ENCODE assay signal across 1 fruit fly cellular context in the genomic region with DNA sequence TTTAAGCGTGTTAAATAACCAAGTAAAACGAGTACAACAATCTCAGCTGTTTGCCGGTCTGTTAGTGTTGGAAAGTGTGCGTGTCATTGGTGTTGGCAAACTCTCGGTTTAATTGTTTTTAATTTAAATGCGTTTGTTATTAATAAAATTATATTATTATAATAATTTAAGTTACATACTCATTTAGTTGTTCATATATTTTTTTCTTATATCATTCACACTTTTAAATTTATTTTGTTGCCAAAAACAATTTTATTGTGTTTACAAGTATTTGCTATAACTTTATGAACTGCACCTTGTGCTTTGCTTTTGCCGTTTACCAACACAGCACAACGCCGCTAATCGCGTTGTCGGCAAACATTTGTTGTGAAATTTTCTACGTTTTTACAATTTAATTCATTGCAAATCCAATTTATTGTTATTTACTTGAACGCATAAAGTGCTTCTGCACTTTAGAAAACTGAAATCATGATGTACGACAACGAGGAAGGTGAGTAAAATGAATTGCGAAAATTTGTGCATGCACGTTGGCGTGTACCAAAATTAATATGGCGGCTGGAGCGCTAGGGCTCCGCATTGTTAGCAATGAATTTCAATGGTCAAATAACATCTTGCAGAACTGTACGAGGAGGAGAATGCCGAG.
TF ChIP-seq lines count a peak whose summit lies in the region.

Gene 140up (minus strand): TSS at position 70 of the 643 bp plus-strand sequence.
Gene Polr2B (plus strand): TSS at position 313 of the 643 bp plus-strand sequence.

TF ChIP-seq in whole organism, embryonic, 481 proteins besides CTCF, POLR2A, EP300 and RAD21 (continued from another document and continues in another):
- peak; percentile 72 for TF ChIP-seq Deaf1 (tag; optimal IDR thresholded peaks at IDR 0.05; lab: Kevin White, UChicago)
- peak; percentile 86 for TF ChIP-seq CG14667 (GFP tag; IDR thresholded peaks at IDR 0.05; lab: Robert Waterston, UW)
- peak; percentile 93 for TF ChIP-seq CG12104 (GFP tag; optimal IDR thresholded peaks at IDR 0.05; lab: Kevin White, UChicago)
- TF ChIP-seq dm (GFP tag; optimal IDR thresholded peaks at IDR 0.05; lab: Kevin White, UChicago) = peak; percentile 18
- peak; percentile 1 for TF ChIP-seq zf30C (GFP tag; optimal IDR thresholded peaks at IDR 0.05; lab: Kevin White, UChicago)
- TF ChIP-seq CG16779 (GFP tag; IDR thresholded peaks at IDR 0.05; lab: Robert Waterston, UW) = no peak
- TF ChIP-seq B-H1 (GFP tag; IDR thresholded peaks at IDR 0.05; lab: Robert Waterston, UW) = peak; percentile 87
- no peak for TF ChIP-seq CG12769 (tag; optimal IDR thresholded peaks at IDR 0.05; lab: Kevin White, UChicago)
- TF ChIP-seq CG17359 (tag; optimal IDR thresholded peaks at IDR 0.05; lab: Kevin White, UChicago) = peak; percentile 93
- TF ChIP-seq CG17829 (tag; optimal IDR thresholded peaks at IDR 0.05; lab: Kevin White, UChicago) = peak; percentile 96
- TF ChIP-seq Atf3 (GFP tag; optimal IDR thresholded peaks at IDR 0.05; lab: Kevin White, UChicago) = peak; percentile 68
- TF ChIP-seq CG2889 (GFP tag; IDR thresholded peaks at IDR 0.05; lab: Robert Waterston, UW) = peak; percentile 89
- TF ChIP-seq ssp (GFP tag; IDR thresholded peaks at IDR 0.05; lab: Robert Waterston, UW) = peak; percentile 89
- TF ChIP-seq CG15011 (GFP tag; optimal IDR thresholded peaks at IDR 0.05; lab: Kevin White, UChicago) = peak; percentile 84
- peak; percentile 89 for TF ChIP-seq ase (GFP tag; IDR thresholded peaks at IDR 0.05; lab: Robert Waterston, UW)
- peak; percentile 67; the same call in 2 of the 3 replicates for TF ChIP-seq CG3726 (GFP tag; IDR thresholded peaks at IDR 0.05; lab: Robert Waterston, UW)
- peak; percentile 94 for TF ChIP-seq Ets65A (GFP tag; lab: Kevin White, UChicago)
- TF ChIP-seq kah (GFP tag; optimal IDR thresholded peaks at IDR 0.05; lab: Kevin White, UChicago) = peak; percentile 76
- peak; percentile 77 for TF ChIP-seq CG7786 (GFP tag; optimal IDR thresholded peaks at IDR 0.05; lab: Kevin White, UChicago)
- peak; percentile 89 for TF ChIP-seq stc (GFP tag; IDR thresholded peaks at IDR 0.05; lab: Robert Waterston, UW)
- peak; percentile 80 for TF ChIP-seq pho (GFP tag; optimal IDR thresholded peaks at IDR 0.05; lab: Kevin White, UChicago)
- peak; percentile 86 for TF ChIP-seq CG12299 (tag; optimal IDR thresholded peaks at IDR 0.05; lab: Kevin White, UChicago)
- TF ChIP-seq Pdp1 (GFP tag; optimal IDR thresholded peaks at IDR 0.05; lab: Kevin White, UChicago) = peak; percentile 62 to 86
- peak; percentile 91 for TF ChIP-seq CG18764 (GFP tag; optimal IDR thresholded peaks at IDR 0.05; lab: Kevin White, UChicago)
- TF ChIP-seq tna (GFP tag; IDR thresholded peaks at IDR 0.05; lab: Robert Waterston, UW; ENCODE audit: partially characterized antibody) = no peak
- peak; percentile 89 for TF ChIP-seq Max (GFP tag; optimal IDR thresholded peaks at IDR 0.05; lab: Kevin White, UChicago)
- TF ChIP-seq CG12219 (GFP tag; optimal IDR thresholded peaks at IDR 0.05; lab: Kevin White, UChicago) = peak; percentile 57
- peak; percentile 92 for TF ChIP-seq Fer2 (tag; optimal IDR thresholded peaks at IDR 0.05; lab: Kevin White, UChicago)
- no peak for TF ChIP-seq sima (GFP tag; optimal IDR thresholded peaks at IDR 0.05; lab: Kevin White, UChicago)
- peak; percentile 81 for TF ChIP-seq ewg (GFP tag; optimal IDR thresholded peaks at IDR 0.05; lab: Kevin White, UChicago)
- TF ChIP-seq Myb (GFP tag; optimal IDR thresholded peaks at IDR 0.05; lab: Kevin White, UChicago) = peak; percentile 46
- peak; percentile 97 for TF ChIP-seq Xrp1 (GFP tag; IDR thresholded peaks at IDR 0.05; lab: Robert Waterston, UW)
- peak; percentile 52; the same call in 1 of the 2 replicates for TF ChIP-seq CG4360 (GFP tag; IDR thresholded peaks at IDR 0.05; lab: Robert Waterston, UW)
- TF ChIP-seq slbo (GFP tag; IDR thresholded peaks at IDR 0.05; lab: Robert Waterston, UW) = peak; percentile 97
- TF ChIP-seq CG13123 (GFP tag; optimal IDR thresholded peaks at IDR 0.05; lab: Kevin White, UChicago) = peak; percentile 86
- peak; percentile 80; the same call in 2 of the 3 replicates for TF ChIP-seq jigr1 (GFP tag; IDR thresholded peaks at IDR 0.05; lab: Robert Waterston, UW)
- no peak for TF ChIP-seq Neu2 (GFP tag; optimal IDR thresholded peaks at IDR 0.05; lab: Kevin White, UChicago; ENCODE audit: borderline replicate concordance)
- TF ChIP-seq CG10979 (tag; optimal IDR thresholded peaks at IDR 0.05; lab: Kevin White, UChicago) = peak; percentile 90
- peak in 1 of 2 experiments; percentile 93 for TF ChIP-seq bsh (GFP tag; optimal IDR thresholded peaks at IDR 0.05; lab: Kevin White, UChicago)
- TF ChIP-seq CG31224 (GFP tag; IDR thresholded peaks at IDR 0.05; lab: Robert Waterston, UW) = peak; percentile 86
- peak; percentile 92 for TF ChIP-seq HHEX (GFP tag; optimal IDR thresholded peaks at IDR 0.05; lab: Kevin White, UChicago)
- TF ChIP-seq Side (GFP tag; optimal IDR thresholded peaks at IDR 0.05; lab: Kevin White, UChicago) = peak; percentile 69
- TF ChIP-seq tap (tag; optimal IDR thresholded peaks at IDR 0.05; lab: Kevin White, UChicago) = peak; percentile 88
- TF ChIP-seq dmrt99B (tag; optimal IDR thresholded peaks at IDR 0.05; lab: Kevin White, UChicago) = peak; percentile 90
- TF ChIP-seq Hsf (GFP tag; optimal IDR thresholded peaks at IDR 0.05; lab: Kevin White, UChicago) = peak; percentile 87
- no peak for TF ChIP-seq z (GFP tag; IDR thresholded peaks at IDR 0.05; lab: Robert Waterston, UW)
- no peak for TF ChIP-seq eve (GFP tag; optimal IDR thresholded peaks at IDR 0.05; lab: Kevin White, UChicago)
- TF ChIP-seq D (optimal IDR thresholded peaks at IDR 0.05; lab: Kevin White, UChicago) = no peak
- peak; percentile 84 for TF ChIP-seq D (GFP tag; optimal IDR thresholded peaks at IDR 0.05; lab: Kevin White, UChicago)
- TF ChIP-seq CG12659 (GFP tag; optimal IDR thresholded peaks at IDR 0.05; lab: Kevin White, UChicago) = peak; percentile 95
- peak; percentile 60 for TF ChIP-seq Lhr (GFP tag; optimal IDR thresholded peaks at IDR 0.05; lab: Kevin White, UChicago)
- peak; percentile 95 for TF ChIP-seq CG6689 (GFP tag; IDR thresholded peaks at IDR 0.05; lab: Robert Waterston, UW)
- TF ChIP-seq CG2875 (GFP tag; optimal IDR thresholded peaks at IDR 0.05; lab: Kevin White, UChicago) = peak; percentile 73
- TF ChIP-seq chinmo (GFP tag; IDR thresholded peaks at IDR 0.05; lab: Robert Waterston, UW; ENCODE audit: partially characterized antibody) = no peak
- TF ChIP-seq CG16813 (GFP tag; IDR thresholded peaks at IDR 0.05; lab: Robert Waterston, UW; ENCODE audit: partially characterized antibody) = no peak
- TF ChIP-seq tin (GFP tag; optimal IDR thresholded peaks at IDR 0.05; lab: Kevin White, UChicago) = peak; percentile 94
- TF ChIP-seq CG7987 (GFP tag; optimal IDR thresholded peaks at IDR 0.05; lab: Kevin White, UChicago) = peak; percentile 73
- TF ChIP-seq Scr (GFP tag; IDR thresholded peaks at IDR 0.05; lab: Robert Waterston, UW; ENCODE audit: partially characterized antibody) = peak; percentile 26; the same call in 1 of the 2 replicates
- TF ChIP-seq CG15073 (GFP tag; optimal IDR thresholded peaks at IDR 0.05; lab: Kevin White, UChicago) = peak; percentile 67
- peak; percentile 89 for TF ChIP-seq ap (GFP tag; IDR thresholded peaks at IDR 0.05; lab: Robert Waterston, UW)
- peak; percentile 90 for TF ChIP-seq CG10462 (GFP tag; optimal IDR thresholded peaks at IDR 0.05; lab: Kevin White, UChicago)
- no peak for TF ChIP-seq cg (GFP tag; optimal IDR thresholded peaks at IDR 0.05; lab: Kevin White, UChicago)
- peak; percentile 74 for TF ChIP-seq schlank (tag; optimal IDR thresholded peaks at IDR 0.05; lab: Kevin White, UChicago)
- peak; percentile 27 for TF ChIP-seq BEAF-32 (GFP tag; optimal IDR thresholded peaks at IDR 0.05; lab: Kevin White, UChicago)
- peak; percentile 88 for TF ChIP-seq CG10147 (GFP tag; optimal IDR thresholded peaks at IDR 0.05; lab: Kevin White, UChicago)
- peak; percentile 91 for TF ChIP-seq Atf6 (GFP tag; IDR thresholded peaks at IDR 0.05; lab: Robert Waterston, UW)
- TF ChIP-seq CG12942 (GFP tag; optimal IDR thresholded peaks at IDR 0.05; lab: Kevin White, UChicago) = peak; percentile 94
- peak; percentile 95 for TF ChIP-seq Abd-B (GFP tag; optimal IDR thresholded peaks at IDR 0.05; lab: Kevin White, UChicago)
- TF ChIP-seq corto (GFP tag; optimal IDR thresholded peaks at IDR 0.05; lab: Kevin White, UChicago) = peak; percentile 58
- peak; percentile 75 for TF ChIP-seq maf-S (GFP tag; optimal IDR thresholded peaks at IDR 0.05; lab: Kevin White, UChicago)
- peak; percentile 80 for TF ChIP-seq odd (GFP tag; optimal IDR thresholded peaks at IDR 0.05; lab: Kevin White, UChicago)
- peak; percentile 77 for TF ChIP-seq sd (tag; optimal IDR thresholded peaks at IDR 0.05; lab: Kevin White, UChicago)
- TF ChIP-seq CG1024 (GFP tag; IDR thresholded peaks at IDR 0.05; lab: Robert Waterston, UW) = peak; percentile 80; the same call in 1 of the 2 replicates
- TF ChIP-seq ERR (GFP tag; optimal IDR thresholded peaks at IDR 0.05; lab: Kevin White, UChicago) = peak; percentile 22
- TF ChIP-seq CG10209 (GFP tag; optimal IDR thresholded peaks at IDR 0.05; lab: Kevin White, UChicago) = peak; percentile 95
- peak; percentile 95 for TF ChIP-seq Ssrp (tag; optimal IDR thresholded peaks at IDR 0.05; lab: Kevin White, UChicago)
- TF ChIP-seq CG3847 (GFP tag; IDR thresholded peaks at IDR 0.05; lab: Robert Waterston, UW) = peak; percentile 97
- peak; percentile 78 for TF ChIP-seq cas (GFP tag; IDR thresholded peaks at IDR 0.05; lab: Robert Waterston, UW)
- peak; percentile 20 for TF ChIP-seq btn (GFP tag; optimal IDR thresholded peaks at IDR 0.05; lab: Kevin White, UChicago)
- TF ChIP-seq org-1 (GFP tag; optimal IDR thresholded peaks at IDR 0.05; lab: Kevin White, UChicago) = peak; percentile 81
- TF ChIP-seq CG11456 (GFP tag; IDR thresholded peaks at IDR 0.05; lab: Robert Waterston, UW) = peak; percentile 94
- TF ChIP-seq Drgx (GFP tag; IDR thresholded peaks at IDR 0.05; lab: Robert Waterston, UW) = peak; percentile 83
- 0 out of 2 replicates have a peak, but pooled peaks have one; percentile 27 for TF ChIP-seq sim (GFP tag; IDR thresholded peaks at IDR 0.05; lab: Robert Waterston, UW)
- TF ChIP-seq HLH3B (GFP tag; IDR thresholded peaks at IDR 0.05; lab: Robert Waterston, UW) = peak; percentile 90
- peak; percentile 73 for TF ChIP-seq nom (GFP tag; optimal IDR thresholded peaks at IDR 0.05; lab: Kevin White, UChicago)
- TF ChIP-seq CoRest (tag; optimal IDR thresholded peaks at IDR 0.05; lab: Kevin White, UChicago) = peak; percentile 97
- TF ChIP-seq CG15601 (tag; optimal IDR thresholded peaks at IDR 0.05; lab: Kevin White, UChicago) = no peak
- no peak for TF ChIP-seq Hey (tag; optimal IDR thresholded peaks at IDR 0.05; lab: Kevin White, UChicago)
- TF ChIP-seq gro (GFP tag; optimal IDR thresholded peaks at IDR 0.05; lab: Kevin White, UChicago) = peak; percentile 70
- TF ChIP-seq CG8281 (tag; optimal IDR thresholded peaks at IDR 0.05; lab: Kevin White, UChicago) = peak; percentile 72
- peak; percentile 72 for TF ChIP-seq dati (GFP tag; IDR thresholded peaks at IDR 0.05; lab: Robert Waterston, UW)
- peak; percentile 95 for TF ChIP-seq CG13775 (GFP tag; optimal IDR thresholded peaks at IDR 0.05; lab: Kevin White, UChicago)
- TF ChIP-seq Rx (GFP tag; IDR thresholded peaks at IDR 0.05; lab: Robert Waterston, UW) = peak; percentile 82
- TF ChIP-seq grau (tag; optimal IDR thresholded peaks at IDR 0.05; lab: Kevin White, UChicago) = peak; percentile 94
- peak; percentile 92 for TF ChIP-seq CG2120 (GFP tag; optimal IDR thresholded peaks at IDR 0.05; lab: Kevin White, UChicago)
- peak; percentile 63 for TF ChIP-seq Oaz (GFP tag; IDR thresholded peaks at IDR 0.05; lab: Robert Waterston, UW)
- no peak for TF ChIP-seq Opbp (GFP tag; IDR thresholded peaks at IDR 0.05; lab: Robert Waterston, UW; ENCODE audit: partially characterized antibody)
- TF ChIP-seq CG7271 (tag; optimal IDR thresholded peaks at IDR 0.05; lab: Kevin White, UChicago) = peak; percentile 84
- peak; percentile 61; the same call in 1 of the 3 replicates for TF ChIP-seq C15 (GFP tag; IDR thresholded peaks at IDR 0.05; lab: Robert Waterston, UW)
- peak; percentile 91 for TF ChIP-seq Blimp-1 (GFP tag; optimal IDR thresholded peaks at IDR 0.05; lab: Kevin White, UChicago)
- peak; percentile 83 for TF ChIP-seq Asciz (GFP tag; optimal IDR thresholded peaks at IDR 0.05; lab: Kevin White, UChicago)
- peak; percentile 94 for TF ChIP-seq phol (tag; optimal IDR thresholded peaks at IDR 0.05; lab: Kevin White, UChicago)
- TF ChIP-seq zfh1 (GFP tag; IDR thresholded peaks at IDR 0.05; lab: Robert Waterston, UW) = peak; percentile 88
- TF ChIP-seq Ptx1 (GFP tag; IDR thresholded peaks at IDR 0.05; lab: Robert Waterston, UW) = peak; percentile 97
- peak; percentile 97 for TF ChIP-seq CG12391 (tag; optimal IDR thresholded peaks at IDR 0.05; lab: Kevin White, UChicago)
- no peak for TF ChIP-seq hkb (optimal IDR thresholded peaks at IDR 0.05; lab: Kevin White, UChicago)
- peak; percentile 90 for TF ChIP-seq hkb (GFP tag; IDR thresholded peaks at IDR 0.05; lab: Robert Waterston, UW)
- TF ChIP-seq CG12236 (GFP tag; optimal IDR thresholded peaks at IDR 0.05; lab: Kevin White, UChicago) = no peak
- TF ChIP-seq Mes4 (GFP tag; optimal IDR thresholded peaks at IDR 0.05; lab: Kevin White, UChicago) = peak; percentile 52
- peak; percentile 78 for TF ChIP-seq vfl (GFP tag; optimal IDR thresholded peaks at IDR 0.05; lab: Kevin White, UChicago)
- TF ChIP-seq Fer1 (GFP tag; optimal IDR thresholded peaks at IDR 0.05; lab: Kevin White, UChicago) = peak; percentile 90
- no peak for TF ChIP-seq gfzf (GFP tag; optimal IDR thresholded peaks at IDR 0.05; lab: Kevin White, UChicago)
- peak; percentile 92 for TF ChIP-seq dmrt11E (tag; optimal IDR thresholded peaks at IDR 0.05; lab: Kevin White, UChicago)
- TF ChIP-seq Dfd (GFP tag; optimal IDR thresholded peaks at IDR 0.05; lab: Kevin White, UChicago) = no peak
- peak; percentile 80 for TF ChIP-seq Poxn (GFP tag; IDR thresholded peaks at IDR 0.05; lab: Robert Waterston, UW)
- peak; percentile 98 for TF ChIP-seq row (GFP tag; IDR thresholded peaks at IDR 0.05; lab: Robert Waterston, UW)
- no peak for TF ChIP-seq HLHmδ (GFP tag; optimal IDR thresholded peaks at IDR 0.05; lab: Kevin White, UChicago)
- peak; percentile 94 for TF ChIP-seq CG7839 (tag; optimal IDR thresholded peaks at IDR 0.05; lab: Kevin White, UChicago)
- peak; percentile 1 for TF ChIP-seq disco-r (GFP tag; optimal IDR thresholded peaks at IDR 0.05; lab: Kevin White, UChicago)
- peak; percentile 93 for TF ChIP-seq Sox100B (GFP tag; optimal IDR thresholded peaks at IDR 0.05; lab: Kevin White, UChicago)
- peak; percentile 95 for TF ChIP-seq nmo (GFP tag; optimal IDR thresholded peaks at IDR 0.05; lab: Kevin White, UChicago)
- peak; percentile 96 for TF ChIP-seq vvl (GFP tag; IDR thresholded peaks at IDR 0.05; lab: Robert Waterston, UW)
